Fruit fly (Drosophila melanogaster) whole organism, adult: Measurements from ENCODE around the gene CG9953.

Experiments used
- CG11617 ChIP-seq: fragments of 200-800 bp; sonication (Bioruptor generic); optimal IDR thresholded peaks from 2 replicates; lab custom pipeline; 2017; ENCODE audit warnings: mild to moderate bottlenecking, missing biosample characterization, missing genetic modification reagents, missing genetic modification characterization
- CG12768 ChIP-seq: fragments of 200-800 bp; sonication (Bioruptor generic); optimal IDR thresholded peaks from 2 replicates; lab custom pipeline; 2017; ENCODE audit warnings: missing biosample characterization, missing genetic modification characterization, mild to moderate bottlenecking, moderate library complexity, missing genetic modification reagents
- CG33017 ChIP-seq: fragments of 200-800 bp; sonication (Bioruptor generic); optimal IDR thresholded peaks from 2 replicates; lab custom pipeline; 2018; ENCODE audit warnings: missing biosample characterization, mild to moderate bottlenecking, missing genetic modification characterization, moderate library complexity
- CG5204 ChIP-seq: fragments of 200-800 bp; sonication (Bioruptor generic); optimal IDR thresholded peaks from 2 replicates; lab custom pipeline; 2016; ENCODE audit warnings: missing biosample characterization, missing genetic modification characterization
- CG7045 ChIP-seq: fragments of 200-800 bp; sonication (Bioruptor generic); optimal IDR thresholded peaks from 2 replicates; lab custom pipeline; 2017; ENCODE audit warnings: missing biosample characterization, mild to moderate bottlenecking, missing genetic modification characterization
- CG7101 ChIP-seq: fragments of 200-800 bp; sonication (Bioruptor generic); optimal IDR thresholded peaks from 2 replicates; lab custom pipeline; 2018; ENCODE audit warnings: missing biosample characterization, mild to moderate bottlenecking, missing genetic modification characterization, moderate library complexity
- Clk ChIP-seq: fragments of 200-800 bp; sonication (Bioruptor generic); optimal IDR thresholded peaks from 2 replicates; lab custom pipeline; 2017; ENCODE audit warnings: missing biosample characterization, missing genetic modification characterization
- Crg-1 ChIP-seq: fragments of 200-800 bp; sonication (Bioruptor generic); optimal IDR thresholded peaks from 2 replicates; lab custom pipeline; 2016; ENCODE audit warnings: missing biosample characterization, missing genetic modification characterization
- Hr96 ChIP-seq: fragments of 200-800 bp; sonication (Bioruptor generic); optimal IDR thresholded peaks from 2 replicates; lab custom pipeline; 2016; ENCODE audit warnings: missing biosample characterization, missing genetic modification characterization
- Mnt ChIP-seq: fragments of 200-800 bp; sonication (Bioruptor generic); optimal IDR thresholded peaks from 2 replicates; lab custom pipeline; 2016; ENCODE audit warnings: missing biosample characterization, mild to moderate bottlenecking, missing genetic modification characterization
- bab1 ChIP-seq: fragments of 200-800 bp; sonication (Bioruptor generic); optimal IDR thresholded peaks from 3 replicates; lab custom pipeline; 2019; ENCODE audit warnings: missing biosample characterization, mild to moderate bottlenecking, missing genetic modification characterization, moderate library complexity
- kay ChIP-seq: fragments of 200-800 bp; sonication (Bioruptor generic); peaks from one replicate; lab custom pipeline; 2016; ENCODE audit warnings: missing biosample characterization, missing genetic modification characterization, borderline replicate concordance
- ovo ChIP-seq: fragments of 200-800 bp; sonication (Bioruptor generic); optimal IDR thresholded peaks from 2 replicates; lab custom pipeline; 2016; ENCODE audit warnings: missing biosample characterization, missing genetic modification characterization
- pad ChIP-seq: fragments of 200-800 bp; sonication (Bioruptor generic); optimal IDR thresholded peaks from 3 replicates; lab custom pipeline; 2017; ENCODE audit warnings: missing biosample characterization, missing genetic modification characterization, mild to moderate bottlenecking, moderate library complexity, missing genetic modification reagents

dm6 chr3L:6981109-6981741 is 11.8 kb downstream of the CG9953 start:
- TF ChIP-seq Crg-1 (GFP tag; lab: Kevin White, UChicago) = no peak
- TF ChIP-seq pad = no peak
- TF ChIP-seq CG33017 = no peak
- no peak for TF ChIP-seq CG11617 (GFP tag; lab: Kevin White, UChicago)
- TF ChIP-seq CG5204 = no peak
- TF ChIP-seq bab1 (GFP tag; lab: Kevin White, UChicago) = no peak
- no peak for TF ChIP-seq Mnt (GFP tag; lab: Kevin White, UChicago)
- TF ChIP-seq CG7101 (tag; lab: Kevin White, UChicago) = no peak
- no peak for TF ChIP-seq Hr96 (GFP tag; lab: Kevin White, UChicago)
- TF ChIP-seq kay (GFP tag; lab: Kevin White, UChicago) = no peak
- TF ChIP-seq CG12768 (GFP tag; lab: Kevin White, UChicago) = no peak
- TF ChIP-seq Clk = no peak
- no peak for TF ChIP-seq CG7045 (GFP tag; lab: Kevin White, UChicago)
- TF ChIP-seq ovo = no peak
